Fruit fly (Drosophila melanogaster) whole organism, embryonic: ENCODE results near the gene Gyc88E.

ENCODE experiments used
- B-H2 ChIP-seq: fragments of 200-800 bp; sonication (Bioruptor generic); optimal IDR thresholded peaks from 2 replicates; lab custom pipeline; 2018; ENCODE audit warnings: missing biosample characterization, mild to moderate bottlenecking, missing genetic modification characterization
- CG1024 ChIP-seq: fragments of 200-800 bp; sonication (Bioruptor generic); IDR thresholded peaks from 2 replicates; pipeline ENCODE4 v1.3.6; 2022; ENCODE audit warnings: missing biosample characterization, missing genetic modification characterization
- CG15011 ChIP-seq: fragments of 200-800 bp; sonication (Bioruptor generic); optimal IDR thresholded peaks from 3 replicates; lab custom pipeline; 2018; ENCODE audit warnings: missing biosample characterization, mild to moderate bottlenecking, missing genetic modification characterization
- CG18011 ChIP-seq: fragments of 200-800 bp; sonication (Bioruptor generic); optimal IDR thresholded peaks from 2 replicates; lab custom pipeline; 2017; ENCODE audit warnings: missing biosample characterization, missing genetic modification characterization, mild to moderate bottlenecking, moderate library complexity, missing genotype
- CG18599 ChIP-seq: fragments of 200-800 bp; sonication (Bioruptor generic); optimal IDR thresholded peaks from 3 replicates; lab custom pipeline; 2017; ENCODE audit warnings: missing biosample characterization, missing genetic modification characterization, mild to moderate bottlenecking, moderate library complexity, missing genetic modification reagents
- CG32767 ChIP-seq: fragments of 200-800 bp; sonication (Bioruptor generic); IDR thresholded peaks from 2 replicates; pipeline ENCODE4 v1.3.6; 2022; ENCODE audit warnings: missing biosample characterization, missing genetic modification characterization
- CG34422 ChIP-seq: fragments of 200-800 bp; sonication (Bioruptor generic); IDR thresholded peaks from 3 replicates; pipeline ENCODE4 v1.3.6; 2022; ENCODE audit warnings: missing biosample characterization, missing genetic modification characterization
- CG5953 ChIP-seq: fragments of 200-800 bp; sonication (Bioruptor generic); IDR thresholded peaks from 2 replicates; pipeline ENCODE4 v1.3.6; 2022; ENCODE audit warnings: missing biosample characterization, missing genetic modification characterization
- CG6854 ChIP-seq: fragments of 200-800 bp; sonication (Bioruptor generic); optimal IDR thresholded peaks from 3 replicates; lab custom pipeline; 2017; ENCODE audit warnings: missing biosample characterization, mild to moderate bottlenecking, missing genetic modification characterization
- CG7556 ChIP-seq: fragments of 200-800 bp; sonication (Bioruptor generic); optimal IDR thresholded peaks from 2 replicates; lab custom pipeline; 2017; ENCODE audit warnings: missing biosample characterization, mild to moderate bottlenecking, missing genetic modification characterization
- CG8290 ChIP-seq, 3 experiments: fragments of 200-800 bp; sonication (Bioruptor generic); optimal IDR thresholded peaks; 2 replicates each; lab custom pipeline; 2016 to 2019; ENCODE audit warnings: missing biosample characterization in 3 of 3, missing genetic modification characterization in 3 of 3, mild to moderate bottlenecking in 2 of 3, moderate library complexity in 1 of 3
- CG9215 ChIP-seq: fragments of 200-800 bp; sonication (Bioruptor generic); IDR thresholded peaks from 2 replicates; pipeline ENCODE4 v1.3.6; 2022; ENCODE audit warnings: missing biosample characterization, missing genetic modification characterization
- CG9609 ChIP-seq: fragments of 200-800 bp; sonication (Bioruptor generic); optimal IDR thresholded peaks from 3 replicates; lab custom pipeline; 2016; ENCODE audit warnings: missing biosample characterization, missing genetic modification characterization
- CkIIα-i1 ChIP-seq: fragments of 200-800 bp; sonication (Bioruptor generic); IDR thresholded peaks from 2 replicates; pipeline ENCODE4 v1.3.6; 2022; ENCODE audit warnings: missing biosample characterization, missing genetic modification characterization
- CoRest ChIP-seq: fragments of 200-800 bp; sonication (Bioruptor generic); optimal IDR thresholded peaks from 3 replicates; lab custom pipeline; 2018; ENCODE audit warnings: missing biosample characterization, mild to moderate bottlenecking, missing genetic modification characterization, moderate library complexity
- Dbx ChIP-seq: fragments of 200-800 bp; sonication (Bioruptor generic); IDR thresholded peaks from 3 replicates; pipeline ENCODE4 v1.3.6; 2022; ENCODE audit warnings: missing biosample characterization, missing genetic modification characterization
- Dfd ChIP-seq, 2 experiments: fragments of >200 bp; optimal IDR thresholded peaks; 2 replicates each; lab custom pipeline; 2017; ENCODE audit warnings: missing biosample characterization in 2 of 2, missing genetic modification characterization in 2 of 2
- H2.0 ChIP-seq: fragments of 200-800 bp; sonication (Bioruptor generic); IDR thresholded peaks from 2 replicates; pipeline ENCODE4 v1.3.6; 2022; ENCODE audit warnings: missing biosample characterization, missing genetic modification characterization
- HHEX ChIP-seq: fragments of 200-800 bp; sonication (Bioruptor generic); optimal IDR thresholded peaks from 3 replicates; lab custom pipeline; 2017; ENCODE audit warnings: missing biosample characterization, mild to moderate bottlenecking, missing genetic modification characterization, missing genetic modification reagents
- Hmx ChIP-seq: fragments of 200-800 bp; sonication (Bioruptor generic); optimal IDR thresholded peaks from 2 replicates; lab custom pipeline; 2016; ENCODE audit warnings: missing biosample characterization, missing genetic modification characterization
- Kr ChIP-seq: fragments of 200-800 bp; sonication (Bioruptor generic); optimal IDR thresholded peaks from 2 replicates; lab custom pipeline; 2017; ENCODE audit warnings: missing biosample characterization, mild to moderate bottlenecking, missing genetic modification characterization
- NC2β ChIP-seq: fragments of 200-800 bp; sonication (Bioruptor generic); optimal IDR thresholded peaks from 2 replicates; lab custom pipeline; 2016; ENCODE audit warnings: missing biosample characterization, missing genetic modification characterization
- Neu2 ChIP-seq: fragments of 200-800 bp; sonication (Bioruptor generic); optimal IDR thresholded peaks from 3 replicates; lab custom pipeline; 2016; ENCODE audit warnings: missing biosample characterization, missing genetic modification characterization, borderline replicate concordance
- Sry-δ ChIP-seq: fragments of 200-800 bp; sonication (Bioruptor generic); optimal IDR thresholded peaks from 2 replicates; lab custom pipeline; 2016; ENCODE audit warnings: missing biosample characterization, missing genetic modification characterization
- Xbp1 ChIP-seq: fragments of 200-800 bp; sonication (Bioruptor generic); optimal IDR thresholded peaks from 3 replicates; lab custom pipeline; 2016; ENCODE audit warnings: missing biosample characterization, mild to moderate bottlenecking, missing genetic modification characterization
- ac ChIP-seq: fragments of 200-800 bp; sonication (Bioruptor generic); optimal IDR thresholded peaks from 3 replicates; lab custom pipeline; 2017; ENCODE audit warnings: missing biosample characterization, mild to moderate bottlenecking, missing genetic modification characterization
- bab2 ChIP-seq: fragments of 200-800 bp; sonication (Bioruptor generic); optimal IDR thresholded peaks from 2 replicates; lab custom pipeline; 2016; ENCODE audit warnings: missing biosample characterization, missing genetic modification characterization
- bowl ChIP-seq: fragments of 200-800 bp; sonication (Bioruptor generic); IDR thresholded peaks from 2 replicates; pipeline ENCODE4 v1.3.6; 2022; ENCODE audit warnings: missing biosample characterization, missing genetic modification characterization
- caup ChIP-seq: fragments of 200-800 bp; sonication (Bioruptor generic); optimal IDR thresholded peaks from 3 replicates; lab custom pipeline; 2017; ENCODE audit warnings: missing biosample characterization, mild to moderate bottlenecking, missing genetic modification characterization, moderate library complexity; ENCODE audit not compliant: severe bottlenecking
- cg ChIP-seq: fragments of 200-800 bp; sonication (Bioruptor generic); optimal IDR thresholded peaks from 3 replicates; lab custom pipeline; 2019; ENCODE audit warnings: missing biosample characterization, mild to moderate bottlenecking, missing genetic modification characterization, moderate library complexity
- chinmo ChIP-seq: fragments of 200-800 bp; sonication (Bioruptor generic); IDR thresholded peaks from 4 replicates; pipeline ENCODE4 v1.3.6; 2022; ENCODE audit warnings: missing biosample characterization, missing genetic modification characterization; ENCODE audit not compliant: partially characterized antibody
- crol ChIP-seq: fragments of 200-800 bp; sonication (Bioruptor generic); IDR thresholded peaks from 2 replicates; pipeline ENCODE4 v1.3.6; 2022; ENCODE audit warnings: missing biosample characterization, missing genetic modification characterization
- dpn ChIP-seq, 2 experiments: fragments of 200-800 bp; sonication (Bioruptor generic); optimal IDR thresholded peaks; 3 replicates each; lab custom pipeline; 2016; ENCODE audit warnings: missing biosample characterization in 2 of 2, missing genetic modification characterization in 2 of 2
- knrl ChIP-seq: fragments of 200-800 bp; sonication (Bioruptor generic); IDR thresholded peaks from 3 replicates; pipeline ENCODE4 v1.3.6; 2022; ENCODE audit warnings: missing biosample characterization, missing genetic modification characterization; ENCODE audit not compliant: partially characterized antibody
- mam ChIP-seq: fragments of 200-800 bp; sonication (Bioruptor generic); optimal IDR thresholded peaks from 3 replicates; lab custom pipeline; 2016; ENCODE audit warnings: missing biosample characterization, missing genetic modification characterization
- nom ChIP-seq: fragments of 200-800 bp; sonication (Bioruptor generic); optimal IDR thresholded peaks from 2 replicates; lab custom pipeline; 2017; ENCODE audit warnings: missing biosample characterization, missing genetic modification characterization, mild to moderate bottlenecking, moderate library complexity, missing genetic modification reagents
- oc ChIP-seq: fragments of 200-800 bp; sonication (Bioruptor generic); optimal IDR thresholded peaks from 2 replicates; lab custom pipeline; 2018; ENCODE audit warnings: missing biosample characterization, mild to moderate bottlenecking, missing genetic modification characterization, moderate library complexity
- odd ChIP-seq: fragments of 200-800 bp; sonication (Bioruptor generic); optimal IDR thresholded peaks from 2 replicates; lab custom pipeline; 2017; ENCODE audit warnings: missing biosample characterization, mild to moderate bottlenecking, missing genetic modification characterization
- peb ChIP-seq: fragments of 200-800 bp; sonication (Bioruptor generic); IDR thresholded peaks from 2 replicates; pipeline ENCODE4 v1.3.6; 2022; ENCODE audit warnings: missing biosample characterization, missing genetic modification characterization
- pita ChIP-seq: fragments of 200-800 bp; sonication (Bioruptor generic); optimal IDR thresholded peaks from 2 replicates; lab custom pipeline; 2017; ENCODE audit warnings: missing biosample characterization, mild to moderate bottlenecking, missing genetic modification characterization
- pros ChIP-seq: fragments of 200-800 bp; sonication (Bioruptor generic); optimal IDR thresholded peaks from 3 replicates; lab custom pipeline; 2019; ENCODE audit warnings: missing biosample characterization, mild to moderate bottlenecking, missing genetic modification characterization, moderate library complexity
- psq ChIP-seq: fragments of 200-800 bp; sonication (Bioruptor generic); optimal IDR thresholded peaks from 2 replicates; lab custom pipeline; 2017; ENCODE audit warnings: missing biosample characterization, missing genetic modification characterization
- salm ChIP-seq: fragments of 200-800 bp; sonication (Bioruptor generic); optimal IDR thresholded peaks from 2 replicates; lab custom pipeline; 2018; ENCODE audit warnings: missing biosample characterization, mild to moderate bottlenecking, missing genetic modification characterization
- sug ChIP-seq: fragments of 200-800 bp; optimal IDR thresholded peaks from 2 replicates; lab custom pipeline; 2019; ENCODE audit warnings: missing biosample characterization, mild to moderate bottlenecking, missing genetic modification characterization, moderate library complexity
- tin ChIP-seq: fragments of 200-800 bp; sonication (Bioruptor generic); optimal IDR thresholded peaks from 3 replicates; lab custom pipeline; 2016; ENCODE audit warnings: missing biosample characterization, missing genetic modification characterization
- trh ChIP-seq: fragments of 200-800 bp; sonication (Bioruptor generic); optimal IDR thresholded peaks from 2 replicates; lab custom pipeline; 2016; ENCODE audit warnings: missing biosample characterization, missing genetic modification characterization
- unc-4 ChIP-seq: fragments of 200-800 bp; sonication (Bioruptor generic); IDR thresholded peaks from 2 replicates; pipeline ENCODE4 v1.3.6; 2022; ENCODE audit warnings: missing biosample characterization, missing genetic modification characterization; ENCODE audit not compliant: partially characterized antibody
- zen ChIP-seq: fragments of 200-800 bp; sonication (Bioruptor generic); optimal IDR thresholded peaks from 3 replicates; lab custom pipeline; 2018; ENCODE audit warnings: missing biosample characterization, mild to moderate bottlenecking, missing genetic modification characterization, moderate library complexity

The Gyc88E gene

dm6 chr3R:15196134-15197034, 46.2 kb downstream of the Gyc88E start, which contains the start of the genes Kpc1 and CG42542 (continued):
- TF ChIP-seq tin (GFP tag; lab: Kevin White, UChicago) (peak; percentile 76), crol (GFP tag; lab: Robert Waterston, UW) (no peak), knrl (peak; percentile 93), chinmo (peak; percentile 88; the same call in 2 of the 4 replicates), Kr (GFP tag; lab: Kevin White, UChicago) (peak; percentile 11), CG9215 (peak; percentile 65), NC2β (GFP tag; lab: Kevin White, UChicago) (peak; percentile 41), CG8290 (GFP tag; optimal IDR thresholded peaks at IDR 0.05; lab: Kevin White, UChicago) (peak; percentile 43), CG8290 (tag; optimal IDR thresholded peaks at IDR 0.05; lab: Kevin White, UChicago) (peak; percentile 18 to 92), H2.0 (GFP tag; lab: Robert Waterston, UW) (peak; percentile 35; the same call in 1 of the 2 replicates), CG34422 (GFP tag; lab: Robert Waterston, UW) (peak; percentile 72), HHEX (GFP tag; lab: Kevin White, UChicago) (peak; percentile 6), pita (no peak), salm (tag; lab: Kevin White, UChicago) (no peak), bowl (GFP tag; lab: Robert Waterston, UW) (0 out of 2 replicates have a peak, but pooled peaks have one; percentile 39), trh (GFP tag; lab: Kevin White, UChicago) (peak; percentile 58), Neu2 (GFP tag; lab: Kevin White, UChicago) (no peak), psq (GFP tag; lab: Kevin White, UChicago) (peak; percentile 50), odd (GFP tag; lab: Kevin White, UChicago) (no peak), caup (peak; percentile 57), Dfd (GFP tag; optimal IDR thresholded peaks at IDR 0.05; lab: Kevin White, UChicago) (no peak), Dbx (peak; percentile 89), nom (GFP tag; lab: Kevin White, UChicago) (no peak), oc (tag; lab: Kevin White, UChicago) (no peak), B-H2 (GFP tag; lab: Kevin White, UChicago) (peak; percentile 79), CG9609 (GFP tag; lab: Kevin White, UChicago) (peak; percentile 42), zen (tag; lab: Kevin White, UChicago) (peak; percentile 26)

- TF ChIP-seq peb (GFP tag; lab: Robert Waterston, UW) (no peak), unc-4 (GFP tag; lab: Robert Waterston, UW) (no peak), Sry-δ (no peak), sug (tag; lab: Kevin White, UChicago) (peak; percentile 24), bab2 (GFP tag; lab: Kevin White, UChicago) (no peak), CG7556 (GFP tag; lab: Kevin White, UChicago) (no peak), CoRest (no peak), CG5953 (no peak), CG32767 (GFP tag; lab: Robert Waterston, UW) (no peak), ac (no peak), pros (GFP tag; lab: Kevin White, UChicago) (no peak), caup (no peak), CG18011 (GFP tag; lab: Kevin White, UChicago) (no peak), Xbp1 (no peak), CG1024 (no peak), dpn (GFP tag; optimal IDR thresholded peaks at IDR 0.05; lab: Kevin White, UChicago) (no peak), CG6854 (GFP tag; lab: Kevin White, UChicago) (no peak), B-H2 (GFP tag; lab: Kevin White, UChicago) (no peak), cg (GFP tag; lab: Kevin White, UChicago) (no peak), mam (GFP tag; lab: Kevin White, UChicago) (no peak), Hmx (GFP tag; lab: Kevin White, UChicago) (no peak), CG18599 (GFP tag; lab: Kevin White, UChicago) (peak; percentile 5), CkIIα-i1 (GFP tag; lab: Robert Waterston, UW) (no peak), CG15011 (GFP tag; lab: Kevin White, UChicago) (no peak)
Measured at dm6 chr3R:15197373-15197772, 47.2 kb downstream of the Gyc88E start.
